Worm (Caenorhabditis elegans) whole organism, L3 larva: ENCODE data around the gene pph-4.1.

Experiments used
- ceh-16 ChIP-seq: sonication (generic microtip); optimal IDR thresholded peaks from 2 replicates; lab custom pipeline; 2017; ENCODE audit warnings: missing biosample characterization, missing genetic modification characterization
- ceh-82 ChIP-seq: fragments of 150-350 bp; optimal IDR thresholded peaks from 2 replicates; lab custom pipeline; 2014; ENCODE audit warnings: missing biosample characterization, missing genetic modification characterization
- ceh-9 ChIP-seq: sonication (generic microtip); optimal IDR thresholded peaks from 2 replicates; lab custom pipeline; 2018; ENCODE audit warnings: missing biosample characterization, missing genetic modification characterization
- daf-12 ChIP-seq: fragments of 150-350 bp; optimal IDR thresholded peaks from 2 replicates; lab custom pipeline; 2014; ENCODE audit warnings: missing biosample characterization, missing genetic modification reagents, missing genetic modification characterization
- egl-5 ChIP-seq: fragments of 150-350 bp; optimal IDR thresholded peaks from 2 replicates; lab custom pipeline; 2017; ENCODE audit warnings: missing biosample characterization, missing genetic modification reagents, missing genetic modification characterization, inconsistent platforms
- elt-2 ChIP-seq: sonication (generic microtip); optimal IDR thresholded peaks from 2 replicates; lab custom pipeline; 2016; ENCODE audit warnings: missing genetic modification reagents, mild to moderate bottlenecking, missing genetic modification characterization, missing compliant biosample characterization
- fkh-2 ChIP-seq: fragments of 150-350 bp; optimal IDR thresholded peaks from 2 replicates; lab custom pipeline; 2014; ENCODE audit warnings: missing biosample characterization, missing genetic modification reagents, missing genetic modification characterization
- fos-1 ChIP-seq: fragments of 150-350 bp; optimal IDR thresholded peaks from 2 replicates; lab custom pipeline; 2014; ENCODE audit warnings: missing biosample characterization, missing genetic modification characterization
- lin-39 ChIP-seq: fragments of 150-350 bp; optimal IDR thresholded peaks from 2 replicates; lab custom pipeline; 2018; ENCODE audit warnings: missing biosample characterization, missing genetic modification reagents, missing genetic modification characterization
- mdl-1 ChIP-seq: fragments of 150-350 bp; optimal IDR thresholded peaks from 2 replicates; lab custom pipeline; 2014; ENCODE audit warnings: missing biosample characterization, missing genetic modification characterization
- mml-1 ChIP-seq: fragments of 150-350 bp; sonication (generic microtip); optimal IDR thresholded peaks from 3 replicates; lab custom pipeline; 2014; ENCODE audit warnings: missing biosample characterization, missing genetic modification characterization
- nhr-11 ChIP-seq: fragments of 150-350 bp; optimal IDR thresholded peaks from 2 replicates; lab custom pipeline; 2014; ENCODE audit warnings: missing biosample characterization, missing genetic modification characterization
- nhr-12 ChIP-seq: fragments of 150-350 bp; optimal IDR thresholded peaks from 2 replicates; lab custom pipeline; 2014; ENCODE audit warnings: missing biosample characterization, missing genetic modification characterization
- nhr-237 ChIP-seq: fragments of 150-350 bp; optimal IDR thresholded peaks from 2 replicates; lab custom pipeline; 2014; ENCODE audit warnings: missing biosample characterization, missing genetic modification characterization
- nhr-67 ChIP-seq: fragments of 150-350 bp; optimal IDR thresholded peaks from 2 replicates; lab custom pipeline; 2014; ENCODE audit warnings: missing biosample characterization, missing genetic modification characterization
- nhr-77 ChIP-seq: fragments of 150-350 bp; optimal IDR thresholded peaks from 2 replicates; lab custom pipeline; 2014; ENCODE audit warnings: missing biosample characterization, missing genetic modification characterization
- pha-4 ChIP-seq: fragments of 150-350 bp; optimal IDR thresholded peaks from 2 replicates; lab custom pipeline; 2014; ENCODE audit warnings: missing biosample characterization, missing genetic modification reagents, missing genetic modification characterization
- sea-2 ChIP-seq: fragments of 150-350 bp; sonication (generic microtip); optimal IDR thresholded peaks from 4 replicates; lab custom pipeline; 2014; ENCODE audit warnings: missing biosample characterization, missing genetic modification reagents, missing genetic modification characterization
- ztf-4 ChIP-seq: fragments of 150-350 bp; optimal IDR thresholded peaks from 2 replicates; lab custom pipeline; 2014; ENCODE audit warnings: missing biosample characterization, missing genetic modification characterization

pph-4.1 gene

ce11 chrIII:12299259-12299658 lies 51.9 kb downstream of the pph-4.1 start:
- TF ChIP-seq nhr-11 (tag; lab: Kevin White, UChicago) (no peak), nhr-77 (tag; lab: Kevin White, UChicago) (no peak), ceh-82 (no peak), ztf-4 (tag; lab: Kevin White, UChicago) (no peak)

ce11 chrIII:12297303-12297702 lies 53.8 kb downstream of the pph-4.1 start:
- TF ChIP-seq pha-4 (tag; lab: Kevin White, UChicago) (no peak), nhr-11 (tag; lab: Kevin White, UChicago) (no peak), nhr-237 (tag; lab: Kevin White, UChicago) (no peak), ceh-82 (no peak), ceh-9 (no peak), mml-1 (no peak), sea-2 (no peak), lin-39 (tag; lab: Kevin White, UChicago) (no peak), daf-12 (tag; lab: Kevin White, UChicago) (no peak), fos-1 (tag; lab: Kevin White, UChicago) (no peak), elt-2 (tag; lab: Kevin White, UChicago) (no peak), nhr-67 (tag; lab: Kevin White, UChicago) (no peak), nhr-12 (tag; lab: Kevin White, UChicago) (no peak), ceh-16 (no peak), egl-5 (no peak), mdl-1 (no peak), fkh-2 (tag; lab: Kevin White, UChicago) (no peak)
